Worm (Caenorhabditis elegans) whole organism, L4 larva: ENCODE measurements around the gene T04C12.7.

Experiments
- F37D6.2 ChIP-seq: sonication (generic microtip); optimal IDR thresholded peaks from 2 replicates; lab custom pipeline; 2016; ENCODE audit warnings: mild to moderate bottlenecking, missing genetic modification characterization, missing compliant biosample characterization
- R02D3.7 ChIP-seq: fragments of 150-350 bp; sonication (generic microtip); optimal IDR thresholded peaks from 3 replicates; lab custom pipeline; 2014; ENCODE audit warnings: missing biosample characterization, missing genetic modification characterization
- T20F7.1 ChIP-seq: fragments of 200-800 bp; sonication (Bioruptor generic); optimal IDR thresholded peaks from 2 replicates; lab custom pipeline; 2018; ENCODE audit warnings: mild to moderate bottlenecking, missing genetic modification characterization, missing compliant biosample characterization
- Y48G9A.11 ChIP-seq: fragments of 200-800 bp; sonication (Bioruptor generic); IDR thresholded peaks from 2 replicates; pipeline ENCODE4 v1.3.6; 2022; ENCODE audit warnings: missing genetic modification reagents, missing genetic modification characterization, missing compliant biosample characterization
- Y5F2A.4 ChIP-seq: fragments of 200-800 bp; sonication (Bioruptor generic); optimal IDR thresholded peaks from 2 replicates; lab custom pipeline; 2018; ENCODE audit warnings: mild to moderate bottlenecking, missing genetic modification characterization, missing compliant biosample characterization
- ceh-20 ChIP-seq: fragments of 200-800 bp; sonication (Bioruptor generic); IDR thresholded peaks from 2 replicates; pipeline ENCODE4 v1.3.6; 2022; ENCODE audit warnings: missing genetic modification reagents, missing genetic modification characterization, missing compliant biosample characterization
- ceh-28 ChIP-seq: fragments of 150-350 bp; optimal IDR thresholded peaks from 2 replicates; lab custom pipeline; 2014; ENCODE audit warnings: missing biosample characterization, missing genetic modification reagents, missing genetic modification characterization
- ceh-62 ChIP-seq: sonication (generic microtip); optimal IDR thresholded peaks from 2 replicates; lab custom pipeline; 2017; ENCODE audit warnings: missing biosample characterization, missing genetic modification characterization
- ceh-82 ChIP-seq: sonication (generic microtip); optimal IDR thresholded peaks from 2 replicates; lab custom pipeline; 2017; ENCODE audit warnings: missing biosample characterization, missing genetic modification characterization
- ces-1 ChIP-seq: fragments of 150-350 bp; sonication (generic microtip); optimal IDR thresholded peaks from 4 replicates; lab custom pipeline; 2014; ENCODE audit warnings: missing biosample characterization, missing genetic modification reagents, missing genetic modification characterization
- cey-2 ChIP-seq: sonication (generic microtip); optimal IDR thresholded peaks from 3 replicates; lab custom pipeline; 2017; ENCODE audit warnings: missing genetic modification characterization, mild to moderate bottlenecking, missing compliant biosample characterization, antibody characterized with exemption, borderline replicate concordance; ENCODE audit not compliant: insufficient read depth
- daf-16 ChIP-seq, 3 experiments: sonication (generic microtip); optimal IDR thresholded peaks; 2 replicates each; lab custom pipeline; 2016 to 2017; ENCODE audit warnings: missing genetic modification characterization in 3 of 3, missing genetic modification reagents in 3 of 3, mild to moderate bottlenecking in 2 of 3, missing compliant biosample characterization in 2 of 3, missing biosample characterization in 1 of 3, moderate library complexity in 1 of 3
- daf-19 ChIP-seq: fragments of 200-800 bp; sonication (Bioruptor generic); conservative IDR thresholded peaks from 2 replicates; pipeline ENCODE4 v1.3.6; 2022; ENCODE audit warnings: missing genetic modification characterization, missing compliant biosample characterization
- dmd-8 ChIP-seq: fragments of 200-800 bp; sonication (Bioruptor generic); IDR thresholded peaks from 2 replicates; pipeline ENCODE4 v1.3.6; 2022; ENCODE audit warnings: missing genetic modification characterization, missing compliant biosample characterization
- dpl-1 ChIP-seq: fragments of 150-350 bp; optimal IDR thresholded peaks from 2 replicates; lab custom pipeline; 2014; ENCODE audit warnings: missing biosample characterization, missing genetic modification reagents, missing genetic modification characterization
- dve-1 ChIP-seq: sonication (generic microtip); optimal IDR thresholded peaks from 2 replicates; lab custom pipeline; 2017; ENCODE audit warnings: antibody characterized with exemption, mild to moderate bottlenecking, missing genetic modification characterization, missing compliant biosample characterization; ENCODE audit not compliant: insufficient read depth
- egl-27 ChIP-seq: sonication (generic microtip); optimal IDR thresholded peaks from 3 replicates; lab custom pipeline; 2017; ENCODE audit warnings: missing biosample characterization, missing genetic modification reagents, missing genetic modification characterization
- egl-43 ChIP-seq: fragments of 200-800 bp; sonication (Bioruptor generic); IDR thresholded peaks from 2 replicates; pipeline ENCODE4 v1.3.6; 2022; ENCODE audit warnings: missing genetic modification reagents, missing genetic modification characterization, missing compliant biosample characterization
- fkh-10 ChIP-seq: fragments of 150-350 bp; optimal IDR thresholded peaks from 2 replicates; lab custom pipeline; 2014; ENCODE audit warnings: missing biosample characterization, missing genetic modification reagents, missing genetic modification characterization
- fos-1 ChIP-seq: fragments of 150-350 bp; optimal IDR thresholded peaks from 2 replicates; lab custom pipeline; 2014; ENCODE audit warnings: missing biosample characterization, missing genetic modification characterization
- gei-8 ChIP-seq: fragments of 200-800 bp; sonication (Bioruptor generic); optimal IDR thresholded peaks from 2 replicates; lab custom pipeline; 2018; ENCODE audit warnings: mild to moderate bottlenecking, missing genetic modification characterization, missing compliant biosample characterization
- hlh-11 ChIP-seq: fragments of 200-800 bp; sonication (Bioruptor generic); optimal IDR thresholded peaks from 2 replicates; lab custom pipeline; 2018; ENCODE audit warnings: mild to moderate bottlenecking, missing genetic modification characterization, missing compliant biosample characterization
- hmg-1.1 ChIP-seq: fragments of 200-800 bp; sonication (Bioruptor generic); IDR thresholded peaks from 2 replicates; pipeline ENCODE4 v1.3.6; 2022; ENCODE audit warnings: missing genetic modification reagents, missing genetic modification characterization, missing compliant biosample characterization
- jun-1 ChIP-seq: fragments of 150-350 bp; optimal IDR thresholded peaks from 2 replicates; lab custom pipeline; 2014; ENCODE audit warnings: missing biosample characterization, missing genetic modification reagents, missing genetic modification characterization
- lin-13 ChIP-seq: fragments of 150-350 bp; optimal IDR thresholded peaks from 2 replicates; lab custom pipeline; 2014; ENCODE audit warnings: missing biosample characterization, missing genetic modification reagents, missing genetic modification characterization
- lin-29 ChIP-seq: fragments of 200-800 bp; sonication (Bioruptor generic); IDR thresholded peaks from 2 replicates; pipeline ENCODE4 v1.3.6; 2022; ENCODE audit warnings: missing genetic modification reagents, missing genetic modification characterization, missing compliant biosample characterization
- mdl-1 ChIP-seq, 2 experiments: fragments of 150-350 bp in 1 of 2; sonication (generic microtip) in 1 of 2; optimal IDR thresholded peaks; 2 replicates each; lab custom pipeline; 2014 to 2017; ENCODE audit warnings: missing biosample characterization in 2 of 2, missing genetic modification characterization in 2 of 2
- mep-1 ChIP-seq: fragments of 150-350 bp; sonication (generic microtip); optimal IDR thresholded peaks from 3 replicates; lab custom pipeline; 2014; ENCODE audit warnings: missing biosample characterization, missing genetic modification characterization
- nhr-102 ChIP-seq: sonication (generic microtip); optimal IDR thresholded peaks from 2 replicates; lab custom pipeline; 2016; ENCODE audit warnings: mild to moderate bottlenecking, missing genetic modification characterization, moderate library complexity, missing compliant biosample characterization
- nhr-237 ChIP-seq: sonication (generic microtip); optimal IDR thresholded peaks from 2 replicates; lab custom pipeline; 2017; ENCODE audit warnings: missing biosample characterization, missing genetic modification characterization
- nhr-42 ChIP-seq: fragments of 200-800 bp; sonication (Bioruptor generic); IDR thresholded peaks from 2 replicates; pipeline ENCODE4 v1.3.6; 2022; ENCODE audit warnings: missing genetic modification characterization, missing compliant biosample characterization
- pha-4 ChIP-seq, 2 experiments: fragments of 150-350 bp in 1 of 2; fragments of 200-800 bp in 1 of 2; sonication (Bioruptor generic) in 1 of 2; IDR thresholded peaks in 1 of 2; optimal IDR thresholded peaks in 1 of 2; 2 replicates each; pipeline versions ENCODE4 v1.3.6 to Lab custom; 2014 to 2022; ENCODE audit warnings: missing genetic modification characterization in 2 of 2, missing genetic modification reagents in 2 of 2, missing biosample characterization in 1 of 2, missing compliant biosample characterization in 1 of 2
- pqm-1 ChIP-seq: sonication (generic microtip); optimal IDR thresholded peaks from 2 replicates; lab custom pipeline; 2017; ENCODE audit warnings: missing biosample characterization, missing genetic modification characterization
- rbr-2 ChIP-seq: sonication (generic microtip); optimal IDR thresholded peaks from 2 replicates; lab custom pipeline; 2016; ENCODE audit warnings: missing genotype, missing genetic modification characterization, missing compliant biosample characterization
- saeg-2 ChIP-seq: fragments of 200-800 bp; sonication (Bioruptor generic); IDR thresholded peaks from 2 replicates; pipeline ENCODE4 v1.3.6; 2022; ENCODE audit warnings: missing genetic modification reagents, missing genetic modification characterization, missing compliant biosample characterization
- sdz-12 ChIP-seq: fragments of 200-800 bp; sonication (Bioruptor generic); optimal IDR thresholded peaks from 2 replicates; lab custom pipeline; 2018; ENCODE audit warnings: mild to moderate bottlenecking, missing genetic modification characterization, missing compliant biosample characterization
- set-16 ChIP-seq: fragments of 200-800 bp; sonication (Bioruptor generic); IDR thresholded peaks from 2 replicates; pipeline ENCODE4 v1.3.6; 2022; ENCODE audit warnings: missing genetic modification reagents, missing genetic modification characterization, missing compliant biosample characterization
- snpc-4 ChIP-seq: fragments of 150-350 bp; optimal IDR thresholded peaks from 2 replicates; lab custom pipeline; 2014; ENCODE audit warnings: missing biosample characterization, missing genetic modification characterization
- tag-97 ChIP-seq: fragments of 200-800 bp; sonication (Bioruptor generic); IDR thresholded peaks from 2 replicates; pipeline ENCODE4 v1.3.6; 2022; ENCODE audit warnings: missing genetic modification characterization, missing compliant biosample characterization
- tra-1 ChIP-seq: fragments of 200-800 bp; sonication (Bioruptor generic); IDR thresholded peaks from 2 replicates; pipeline ENCODE4 v1.3.6; 2022; ENCODE audit warnings: missing genetic modification reagents, missing genetic modification characterization, missing compliant biosample characterization
- unc-130 ChIP-seq: sonication (generic microtip); optimal IDR thresholded peaks from 2 replicates; lab custom pipeline; 2016; ENCODE audit warnings: missing genetic modification reagents, missing genetic modification characterization, missing compliant biosample characterization
- unc-39 ChIP-seq: sonication (generic microtip); optimal IDR thresholded peaks from 2 replicates; lab custom pipeline; 2017; ENCODE audit warnings: missing biosample characterization, missing genetic modification characterization
- zfp-2 ChIP-seq: sonication (generic microtip); optimal IDR thresholded peaks from 2 replicates; lab custom pipeline; 2016; ENCODE audit warnings: mild to moderate bottlenecking, missing genetic modification characterization, missing compliant biosample characterization
- zfp-3 ChIP-seq: fragments of 200-800 bp; sonication (Bioruptor generic); conservative IDR thresholded peaks from 2 replicates; pipeline ENCODE4 v1.3.6; 2022; ENCODE audit warnings: missing genetic modification reagents, missing genetic modification characterization, missing compliant biosample characterization
- zip-2 ChIP-seq: fragments of 150-350 bp; optimal IDR thresholded peaks from 2 replicates; lab custom pipeline; 2014; ENCODE audit warnings: missing biosample characterization, missing genetic modification characterization
- ztf-11 ChIP-seq: fragments of 150-350 bp; optimal IDR thresholded peaks from 2 replicates; lab custom pipeline; 2014; ENCODE audit warnings: missing biosample characterization, missing genetic modification characterization

Gene T04C12.7

DNA sequence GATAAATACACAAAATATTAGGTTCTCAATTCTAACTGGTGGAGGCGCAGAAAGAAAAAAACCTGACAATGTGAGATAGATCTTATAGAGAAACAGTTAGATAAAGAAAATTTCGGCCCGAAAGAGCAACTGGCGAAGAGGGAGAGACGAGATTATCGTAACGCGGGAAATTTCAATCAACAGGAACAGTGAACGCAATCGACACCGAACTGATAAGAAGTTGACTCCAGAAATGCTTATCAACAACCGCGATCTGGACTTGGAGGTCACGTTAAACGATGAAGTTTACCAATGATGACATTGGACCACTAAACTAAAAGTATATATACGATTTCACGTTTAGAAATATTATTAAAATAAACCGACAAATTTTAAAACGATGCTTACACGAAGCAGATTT lies 22.5 kb downstream of the T04C12.7 start (continued):
- peak; percentile 49; the same call in 1 of the 2 replicates for TF ChIP-seq pha-4 (GFP tag; IDR thresholded peaks at IDR 0.05; lab: Robert Waterston, UW)
- TF ChIP-seq pha-4 (tag; optimal IDR thresholded peaks at IDR 0.05; lab: Kevin White, UChicago), result no peak
- TF ChIP-seq lin-13 (GFP tag; lab: Kevin White, UChicago), result peak; percentile 50
- no peak for TF ChIP-seq ztf-11 (tag; lab: Kevin White, UChicago)
- TF ChIP-seq ceh-28 (tag; lab: Kevin White, UChicago), result no peak
- peak; percentile 81; the same call in 1 of the 2 replicates for TF ChIP-seq dmd-8 (GFP tag; lab: Robert Waterston, UW)
- peak; percentile 80; the same call in 1 of the 2 replicates for TF ChIP-seq Y48G9A.11
- peak; percentile 77; the same call in 1 of the 2 replicates for TF ChIP-seq egl-43 (GFP tag; lab: Robert Waterston, UW)
- peak; percentile 1 for TF ChIP-seq dve-1
- TF ChIP-seq tra-1 (GFP tag; lab: Robert Waterston, UW), result peak; percentile 46; the same call in 1 of the 2 replicates
- peak; percentile 49 for TF ChIP-seq zfp-3 (GFP tag; lab: Robert Waterston, UW)
- TF ChIP-seq, all 104 proteins: peak for 34

DNA sequence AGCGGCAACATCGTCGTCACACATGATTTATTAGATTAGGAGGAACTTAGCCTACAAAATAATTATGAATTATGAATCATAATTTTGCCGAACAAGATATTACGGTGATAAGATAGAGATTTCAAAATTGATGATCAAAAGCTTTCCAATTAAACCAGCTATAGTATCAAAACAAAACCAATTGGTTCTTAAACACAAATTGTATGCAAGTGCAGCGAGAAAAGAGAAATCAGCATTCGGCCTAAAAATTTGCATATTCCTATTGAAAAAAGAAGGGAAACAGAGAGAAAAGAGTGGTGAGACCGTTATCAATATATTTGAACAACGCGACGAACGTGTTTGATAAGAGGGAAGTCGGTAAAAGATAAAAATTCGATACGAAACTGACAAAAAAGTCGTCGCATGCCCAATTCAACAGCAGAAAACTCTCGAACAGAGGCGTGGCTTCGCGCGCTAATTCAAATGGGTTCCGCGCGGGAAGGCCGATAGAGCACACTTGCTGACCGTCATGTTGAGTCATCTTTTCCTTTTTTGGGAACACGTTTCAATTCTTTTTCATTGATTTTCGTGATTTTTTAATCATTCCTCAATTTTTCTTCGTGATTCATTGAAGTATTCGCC lies 24.3 kb downstream of the T04C12.7 start, which contains the start of gene act-2:
TSS of gene act-2 (minus strand) at position 51 of the 621 bp plus-strand sequence.
- TF ChIP-seq tag-97 (GFP tag; lab: Robert Waterston, UW) (no peak), nhr-42 (no peak), Y5F2A.4 (GFP tag; lab: Kevin White, UChicago) (no peak), R02D3.7 (tag; lab: Kevin White, UChicago) (no peak), snpc-4 (tag; lab: Kevin White, UChicago) (no peak), mdl-1 (tag; optimal IDR thresholded peaks at IDR 0.05; lab: Kevin White, UChicago) (peak in 1 of 2 experiments; percentile 69), egl-43 (GFP tag; lab: Robert Waterston, UW) (0 out of 2 replicates have a peak, but pooled peaks have one; percentile 33), zfp-2 (tag; lab: Kevin White, UChicago) (peak; percentile 9), ceh-82 (tag; lab: Kevin White, UChicago) (no peak), sdz-12 (no peak), mep-1 (peak; percentile 84), pha-4 (GFP tag; IDR thresholded peaks at IDR 0.05; lab: Robert Waterston, UW) (0 out of 2 replicates have a peak, but pooled peaks have one; percentile 16), pha-4 (tag; optimal IDR thresholded peaks at IDR 0.05; lab: Kevin White, UChicago) (peak; percentile 73), daf-16 (GFP tag; optimal IDR thresholded peaks at IDR 0.05; lab: Kevin White, UChicago) (no peak), daf-16 (tag; optimal IDR thresholded peaks at IDR 0.05; lab: Kevin White, UChicago) (no peak), pqm-1 (tag; lab: Kevin White, UChicago) (peak; percentile 71), F37D6.2 (no peak), hmg-1.1 (GFP tag; lab: Robert Waterston, UW) (peak; percentile 57; the same call in 1 of the 2 replicates), ceh-62 (tag; lab: Kevin White, UChicago) (no peak), zip-2 (tag; lab: Kevin White, UChicago) (no peak), T20F7.1 (GFP tag; lab: Kevin White, UChicago) (peak; percentile 47), fos-1 (tag; lab: Kevin White, UChicago) (no peak), jun-1 (tag; lab: Kevin White, UChicago) (no peak), rbr-2 (tag; lab: Kevin White, UChicago) (peak; percentile 72), unc-39 (tag; lab: Kevin White, UChicago) (no peak), ceh-20 (GFP tag; lab: Robert Waterston, UW) (no peak), ces-1 (GFP tag; lab: Kevin White, UChicago) (no peak), saeg-2 (GFP tag; lab: Robert Waterston, UW) (no peak), dpl-1 (GFP tag; lab: Kevin White, UChicago) (peak; percentile 93), set-16 (GFP tag; lab: Robert Waterston, UW) (no peak; the same call in 1 of the 2 replicates), lin-13 (GFP tag; lab: Kevin White, UChicago) (peak; percentile 28), unc-130 (GFP tag; lab: Kevin White, UChicago) (peak; percentile 21), fkh-10 (GFP tag; lab: Kevin White, UChicago) (peak; percentile 64), gei-8 (no peak), hlh-11 (tag; lab: Kevin White, UChicago) (peak; percentile 86), cey-2 (no peak), lin-29 (no peak), nhr-237 (tag; lab: Kevin White, UChicago) (no peak), dmd-8 (GFP tag; lab: Robert Waterston, UW) (no peak), nhr-102 (tag; lab: Kevin White, UChicago) (no peak), daf-19 (no peak), egl-27 (tag; lab: Kevin White, UChicago) (no peak)
